Worm (Caenorhabditis elegans): Measurements from ENCODE around the gene maoc-1.
A peak's percentile ranks its signal among the peaks of the same experiment; 100 is the strongest.

The maoc-1 gene

DNA sequence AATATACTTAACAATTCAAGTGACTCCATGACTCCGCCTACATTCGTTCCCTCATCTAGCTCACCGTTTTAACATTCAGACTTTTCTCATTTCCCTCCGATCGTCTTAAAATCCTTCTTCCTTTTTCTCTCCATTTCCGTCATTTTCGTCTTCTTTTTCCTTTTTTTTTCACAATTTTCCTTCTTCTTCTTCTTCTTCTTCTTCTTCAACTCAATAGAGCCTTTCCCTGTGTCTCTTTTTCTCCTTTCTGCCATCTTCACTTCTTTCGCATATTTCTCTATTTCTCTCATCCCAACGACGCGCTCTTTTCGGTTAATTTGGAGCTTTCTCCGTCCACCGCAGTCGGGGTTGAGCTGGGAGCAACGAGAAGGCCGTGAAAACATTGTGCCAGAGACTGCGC, 13.4 kb upstream of the maoc-1 start:
- TF ChIP-seq cey-2 (tag; optimal IDR thresholded peaks at IDR 0.05; ENCODE audit: borderline replicate concordance, insufficient read depth) (no peak), egl-27 (tag; optimal IDR thresholded peaks at IDR 0.05) (no peak), duxl-1 (tag; optimal IDR thresholded peaks at IDR 0.05; ENCODE audit: poor library complexity) (no peak), nhr-42 (GFP tag; IDR thresholded peaks at IDR 0.05) (no peak), fkh-10 (GFP tag; optimal IDR thresholded peaks at IDR 0.05) (peak; percentile 78), zag-1 (tag; optimal IDR thresholded peaks at IDR 0.05) (no peak), R02D3.7 (tag; optimal IDR thresholded peaks at IDR 0.05) (no peak), fos-1 (tag; optimal IDR thresholded peaks at IDR 0.05) (no peak), F26F4.8 (GFP tag; conservative IDR thresholded peaks at IDR 0.05) (no peak), set-16 (GFP tag; IDR thresholded peaks at IDR 0.05) (no peak), php-3 (GFP tag; IDR thresholded peaks at IDR 0.05) (no peak), F44E2.7 (GFP tag; IDR thresholded peaks at IDR 0.05) (no peak), mep-1 (tag; optimal IDR thresholded peaks at IDR 0.05) (peak; percentile 45), madf-9 (GFP tag; conservative IDR thresholded peaks at IDR 0.05) (no peak), nhr-11 (tag; optimal IDR thresholded peaks at IDR 0.05) (peak; percentile 32), aha-1 (tag) (peak; percentile 90), rbr-2 (tag; optimal IDR thresholded peaks at IDR 0.05) (peak; percentile 21), aly-2 (tag; optimal IDR thresholded peaks at IDR 0.05) (no peak), hmg-1.1 (GFP tag; IDR thresholded peaks at IDR 0.05) (no peak), ceh-20 (GFP tag; IDR thresholded peaks at IDR 0.05) (no peak), ctbp-1 (GFP tag; IDR thresholded peaks at IDR 0.05) (0 out of 2 replicates have a peak, but pooled peaks have one; percentile 31), saeg-2 (GFP tag; IDR thresholded peaks at IDR 0.05) (no peak), nhr-10 (tag; optimal IDR thresholded peaks at IDR 0.05) (no peak), nhr-6 (tag; optimal IDR thresholded peaks at IDR 0.05) (no peak), nhr-41 (GFP tag; IDR thresholded peaks at IDR 0.05) (no peak), lsy-2 (tag; optimal IDR thresholded peaks at IDR 0.05) (peak; percentile 19 to 27), Y5F2A.4 (GFP tag; optimal IDR thresholded peaks at IDR 0.05) (no peak)

DNA sequence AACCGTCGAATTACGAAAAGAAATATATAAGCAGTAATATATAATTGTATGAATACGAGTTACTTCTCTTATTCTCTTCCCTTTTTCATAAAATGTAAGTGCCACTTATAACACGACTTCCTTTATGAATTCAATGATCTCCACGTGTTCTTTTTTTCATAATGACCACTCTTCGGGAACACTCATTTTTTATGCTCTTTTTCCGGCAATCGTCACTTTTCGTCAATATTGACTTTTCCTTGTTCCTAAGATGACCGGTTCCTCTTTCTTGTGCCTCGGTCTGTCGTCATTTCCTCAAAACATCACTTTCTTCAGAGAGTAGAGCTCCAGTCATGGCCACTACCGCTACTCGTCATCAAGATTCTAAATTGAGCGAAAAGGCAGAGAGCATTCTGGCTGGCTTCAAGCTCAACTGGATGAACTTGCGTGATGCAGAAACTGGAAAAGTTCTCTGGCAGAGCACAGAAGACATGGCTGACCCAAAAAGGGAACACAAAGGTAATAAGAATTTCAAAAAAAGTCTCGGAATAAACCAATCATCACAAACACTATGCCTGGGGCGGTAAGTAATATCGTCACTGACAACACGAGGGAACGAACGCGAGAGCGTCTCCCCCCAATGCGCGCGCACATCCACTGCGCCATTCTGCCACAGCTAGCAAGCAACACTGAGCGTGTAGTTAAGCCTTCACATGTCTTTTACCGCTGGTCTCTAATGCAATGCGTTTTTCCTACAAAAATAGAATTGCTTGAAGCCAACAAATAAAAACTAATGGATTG, 12.4 kb upstream of the maoc-1 start, which contains the start of gene pdl-1:
TSS of gene pdl-1 (plus strand) at position 309 of the 780 bp plus-strand sequence.
- TF ChIP-seq lin-39 (tag; optimal IDR thresholded peaks at IDR 0.05) (no peak), R02D3.7 (tag; optimal IDR thresholded peaks at IDR 0.05) (no peak), ceh-28 (tag; optimal IDR thresholded peaks at IDR 0.05) (no peak), unc-62 (GFP tag; optimal IDR thresholded peaks at IDR 0.05 in 1 of 2) (peak in 1 of 2 experiments; percentile 89), unc-62 (tag; optimal IDR thresholded peaks at IDR 0.05) (peak; percentile 11), gei-8 (GFP tag; optimal IDR thresholded peaks at IDR 0.05) (peak; percentile 91), ZK337.2 (GFP tag; IDR thresholded peaks at IDR 0.05) (peak; percentile 81), hlh-11 (tag; optimal IDR thresholded peaks at IDR 0.05) (peak; percentile 60), spr-1 (tag; optimal IDR thresholded peaks at IDR 0.05) (peak; percentile 78), dmd-6 (GFP tag; IDR thresholded peaks at IDR 0.05) (peak; percentile 73), zip-11 (GFP tag; IDR thresholded peaks at IDR 0.05) (peak; percentile 55; the same call in 1 of the 2 replicates), saeg-2 (GFP tag; IDR thresholded peaks at IDR 0.05) (peak; percentile 85), nhr-237 (tag; optimal IDR thresholded peaks at IDR 0.05) (no peak), lsy-2 (tag; optimal IDR thresholded peaks at IDR 0.05) (peak in 1 of 2 experiments; percentile 72), hmg-1.1 (GFP tag; IDR thresholded peaks at IDR 0.05) (peak; percentile 95), ceh-62 (tag; optimal IDR thresholded peaks at IDR 0.05) (no peak), F44E2.7 (GFP tag; IDR thresholded peaks at IDR 0.05) (peak; percentile 94), nhr-11 (tag; optimal IDR thresholded peaks at IDR 0.05) (peak; percentile 57), hlh-30 (tag; optimal IDR thresholded peaks at IDR 0.05; ENCODE audit: insufficient read depth) (peak; percentile 58), fkh-10 (GFP tag; optimal IDR thresholded peaks at IDR 0.05) (no peak), lin-29 (GFP tag; IDR thresholded peaks at IDR 0.05) (peak; percentile 70), zfp-2 (tag; optimal IDR thresholded peaks at IDR 0.05) (peak; percentile 32), set-16 (GFP tag; IDR thresholded peaks at IDR 0.05) (peak; percentile 54; the same call in 1 of the 2 replicates), Y105C5A.15 (GFP tag; IDR thresholded peaks at IDR 0.05) (0 out of 2 replicates have a peak, but pooled peaks have one; percentile 68), snpc-1.2 (GFP tag; IDR thresholded peaks at IDR 0.05) (peak; percentile 86), zag-1 (tag; optimal IDR thresholded peaks at IDR 0.05) (no peak), lim-7 (GFP tag; IDR thresholded peaks at IDR 0.05) (peak; percentile 99), nhr-42 (GFP tag; IDR thresholded peaks at IDR 0.05) (peak; percentile 69; the same call in 1 of the 2 replicates), dpl-1 (GFP tag; optimal IDR thresholded peaks at IDR 0.05) (peak; percentile 40), F10B5.3 (tag; optimal IDR thresholded peaks at IDR 0.05) (peak; percentile 69), ctbp-1 (GFP tag; IDR thresholded peaks at IDR 0.05) (peak; percentile 93), nhr-10 (tag; optimal IDR thresholded peaks at IDR 0.05) (no peak), fos-1 (tag; optimal IDR thresholded peaks at IDR 0.05) (no peak), tag-97 (GFP tag; IDR thresholded peaks at IDR 0.05) (no peak)

Data from whole organism, L4 larva.